Fruit fly (Drosophila melanogaster) whole organism, embryonic: ENCODE results near the gene CG7149.

ENCODE experiments used
- Antp ChIP-seq: fragments of 200-800 bp; sonication (Bioruptor generic); optimal IDR thresholded peaks from 3 replicates; lab custom pipeline; 2016; ENCODE audit warnings: missing biosample characterization, missing genetic modification characterization
- Atf-2 ChIP-seq: fragments of 200-800 bp; sonication (Bioruptor generic); optimal IDR thresholded peaks from 2 replicates; lab custom pipeline; 2016; ENCODE audit warnings: missing biosample characterization, missing genetic modification characterization
- CG10147 ChIP-seq: fragments of 200-800 bp; sonication (Bioruptor generic); optimal IDR thresholded peaks from 2 replicates; lab custom pipeline; 2019; ENCODE audit warnings: missing biosample characterization, mild to moderate bottlenecking, missing genetic modification characterization, moderate library complexity
- CG10565 ChIP-seq: fragments of 200-800 bp; sonication (Bioruptor generic); optimal IDR thresholded peaks from 3 replicates; lab custom pipeline; 2016; ENCODE audit warnings: missing biosample characterization, mild to moderate bottlenecking, missing genetic modification characterization
- CG10959 ChIP-seq: fragments of 200-800 bp; sonication (Bioruptor generic); IDR thresholded peaks from 2 replicates; pipeline ENCODE4 v1.3.6; 2022; ENCODE audit warnings: missing biosample characterization, missing genetic modification characterization
- CG11695 ChIP-seq: fragments of 200-800 bp; sonication (Bioruptor generic); IDR thresholded peaks from 3 replicates; pipeline ENCODE4 v1.3.6; 2022; ENCODE audit warnings: missing biosample characterization, missing genetic modification characterization
- CG17829 ChIP-seq: fragments of 200-800 bp; optimal IDR thresholded peaks from 2 replicates; lab custom pipeline; 2019; ENCODE audit warnings: missing biosample characterization, mild to moderate bottlenecking, missing genetic modification characterization, moderate library complexity
- CG2678 ChIP-seq: fragments of 200-800 bp; sonication (Bioruptor generic); optimal IDR thresholded peaks from 3 replicates; lab custom pipeline; 2019; ENCODE audit warnings: missing biosample characterization, mild to moderate bottlenecking, missing genetic modification characterization, moderate library complexity
- CG30020 ChIP-seq: fragments of 200-800 bp; optimal IDR thresholded peaks from 2 replicates; lab custom pipeline; 2019; ENCODE audit warnings: missing biosample characterization, mild to moderate bottlenecking, missing genetic modification characterization, moderate library complexity
- CG30403 ChIP-seq: fragments of 200-800 bp; sonication (Bioruptor generic); optimal IDR thresholded peaks from 3 replicates; lab custom pipeline; 2016; ENCODE audit warnings: missing biosample characterization, missing genetic modification characterization
- CG31388 ChIP-seq: fragments of 200-800 bp; sonication (Bioruptor generic); optimal IDR thresholded peaks from 2 replicates; lab custom pipeline; 2016; ENCODE audit warnings: missing biosample characterization, missing genetic modification characterization
- CG3163 ChIP-seq: fragments of 200-800 bp; sonication (Bioruptor generic); optimal IDR thresholded peaks from 3 replicates; lab custom pipeline; 2016; ENCODE audit warnings: missing biosample characterization, missing genetic modification characterization
- CG32772 ChIP-seq: fragments of 200-800 bp; sonication (Bioruptor generic); IDR thresholded peaks from 2 replicates; pipeline ENCODE4 v1.3.6; 2022; ENCODE audit warnings: missing biosample characterization, missing genetic modification characterization
- CG4404 ChIP-seq: fragments of 200-800 bp; sonication (Bioruptor generic); IDR thresholded peaks from 2 replicates; pipeline ENCODE4 v1.3.6; 2022; ENCODE audit warnings: missing biosample characterization, missing genetic modification characterization
- CG5180 ChIP-seq: fragments of 200-800 bp; sonication (Bioruptor generic); optimal IDR thresholded peaks from 3 replicates; lab custom pipeline; 2017; ENCODE audit warnings: missing biosample characterization, missing genetic modification characterization, mild to moderate bottlenecking, moderate library complexity, missing genetic modification reagents
- CG7372 ChIP-seq: fragments of 200-800 bp; sonication (Bioruptor generic); IDR thresholded peaks from 2 replicates; pipeline ENCODE4 v1.3.6; 2022; ENCODE audit warnings: missing biosample characterization, missing genetic modification characterization
- CG9876 ChIP-seq: fragments of 200-800 bp; sonication (Bioruptor generic); optimal IDR thresholded peaks from 2 replicates; lab custom pipeline; 2016; ENCODE audit warnings: missing biosample characterization, missing genetic modification characterization
- Ets97D ChIP-seq: fragments of 200-800 bp; sonication (Bioruptor generic); optimal IDR thresholded peaks from 3 replicates; lab custom pipeline; 2016; ENCODE audit warnings: missing biosample characterization, missing genetic modification characterization
- Gsc ChIP-seq: fragments of 200-800 bp; sonication (Bioruptor generic); IDR thresholded peaks from 2 replicates; pipeline ENCODE4 v1.3.6; 2022; ENCODE audit warnings: missing biosample characterization, missing genetic modification characterization
- H15 ChIP-seq: fragments of 200-800 bp; sonication (Bioruptor generic); IDR thresholded peaks from 3 replicates; pipeline ENCODE4 v1.3.6; 2022; ENCODE audit warnings: missing biosample characterization, missing genetic modification characterization
- Hmr ChIP-seq: fragments of 200-800 bp; sonication (Bioruptor generic); optimal IDR thresholded peaks from 3 replicates; lab custom pipeline; 2017; ENCODE audit warnings: mild to moderate bottlenecking, missing biosample characterization, missing genetic modification reagents, missing genetic modification characterization
- Hr78 ChIP-seq, 2 experiments: fragments of 200-800 bp in 1 of 2; fragments of >200 bp in 1 of 2; sonication (Bioruptor generic) in 1 of 2; optimal IDR thresholded peaks; 2 replicates each; lab custom pipeline; 2017 to 2019; ENCODE audit warnings: missing biosample characterization in 2 of 2, missing genetic modification characterization in 2 of 2, mild to moderate bottlenecking in 1 of 2, moderate library complexity in 1 of 2
- Lim3 ChIP-seq: fragments of 200-800 bp; sonication (Bioruptor generic); IDR thresholded peaks from 2 replicates; pipeline ENCODE4 v1.3.6; 2022; ENCODE audit warnings: missing biosample characterization, missing genetic modification characterization
- Max ChIP-seq: fragments of 200-800 bp; sonication (Bioruptor generic); optimal IDR thresholded peaks from 2 replicates; lab custom pipeline; 2016; ENCODE audit warnings: missing biosample characterization, mild to moderate bottlenecking, missing genetic modification characterization
- Ptx1 ChIP-seq: fragments of 200-800 bp; sonication (Bioruptor generic); IDR thresholded peaks from 2 replicates; pipeline ENCODE4 v1.3.6; 2022; ENCODE audit warnings: missing biosample characterization, missing genetic modification characterization
- Sry-β ChIP-seq: fragments of 200-800 bp; sonication (Bioruptor generic); optimal IDR thresholded peaks from 2 replicates; lab custom pipeline; 2018; ENCODE audit warnings: missing biosample characterization, mild to moderate bottlenecking, missing genetic modification characterization, moderate library complexity
- Trl ChIP-seq, 3 experiments: fragments of >200 bp in 2 of 3; fragments of 200-800 bp in 1 of 3; sonication (Bioruptor generic) in 1 of 3; optimal IDR thresholded peaks; 2 replicates in 1 of 3; 3 replicates in 2 of 3; lab custom pipeline; 2016 to 2017; ENCODE audit warnings: missing biosample characterization in 1 of 3, missing genetic modification characterization in 1 of 3
- bigmax ChIP-seq: fragments of 200-800 bp; sonication (Bioruptor generic); optimal IDR thresholded peaks from 2 replicates; lab custom pipeline; 2018; ENCODE audit warnings: missing biosample characterization, mild to moderate bottlenecking, missing genetic modification characterization
- br ChIP-seq: fragments of >200 bp; optimal IDR thresholded peaks from 2 replicates; lab custom pipeline; 2017
- cad ChIP-seq: fragments of >200 bp; optimal IDR thresholded peaks from 2 replicates; lab custom pipeline; 2017; ENCODE audit warnings: missing biosample characterization, missing genetic modification characterization
- dan ChIP-seq: fragments of 200-800 bp; sonication (Bioruptor generic); IDR thresholded peaks from 2 replicates; pipeline ENCODE4 v1.3.6; 2022; ENCODE audit warnings: missing biosample characterization, missing genetic modification characterization
- dmrt99B ChIP-seq: fragments of 200-800 bp; sonication (Bioruptor generic); optimal IDR thresholded peaks from 2 replicates; lab custom pipeline; 2018; ENCODE audit warnings: missing biosample characterization, mild to moderate bottlenecking, missing genetic modification characterization, moderate library complexity
- fd102C ChIP-seq: fragments of 200-800 bp; sonication (Bioruptor generic); optimal IDR thresholded peaks from 2 replicates; lab custom pipeline; 2018; ENCODE audit warnings: missing biosample characterization, mild to moderate bottlenecking, missing genetic modification characterization, moderate library complexity
- fd96Cb ChIP-seq: fragments of 200-800 bp; sonication (Bioruptor generic); optimal IDR thresholded peaks from 2 replicates; lab custom pipeline; 2018; ENCODE audit warnings: missing biosample characterization, mild to moderate bottlenecking, missing genetic modification characterization, moderate library complexity
- grn ChIP-seq: fragments of 200-800 bp; sonication (Bioruptor generic); optimal IDR thresholded peaks from 3 replicates; lab custom pipeline; 2017; ENCODE audit warnings: missing biosample characterization, missing genetic modification characterization
- lilli ChIP-seq: fragments of 200-800 bp; sonication (Bioruptor generic); optimal IDR thresholded peaks from 3 replicates; lab custom pipeline; 2016; ENCODE audit warnings: missing biosample characterization, missing genetic modification characterization
- mld ChIP-seq: fragments of 200-800 bp; sonication (Bioruptor generic); IDR thresholded peaks from 3 replicates; pipeline ENCODE4 v1.3.6; 2022; ENCODE audit warnings: missing biosample characterization, missing genetic modification characterization; ENCODE audit not compliant: partially characterized antibody
- pros ChIP-seq: fragments of 200-800 bp; sonication (Bioruptor generic); optimal IDR thresholded peaks from 3 replicates; lab custom pipeline; 2019; ENCODE audit warnings: missing biosample characterization, mild to moderate bottlenecking, missing genetic modification characterization, moderate library complexity
- pzg ChIP-seq: fragments of 200-800 bp; sonication (Bioruptor generic); optimal IDR thresholded peaks from 3 replicates; lab custom pipeline; 2018; ENCODE audit warnings: missing biosample characterization, mild to moderate bottlenecking, missing genetic modification characterization, moderate library complexity
- ro ChIP-seq: fragments of 200-800 bp; sonication (Bioruptor generic); IDR thresholded peaks from 2 replicates; pipeline ENCODE4 v1.3.6; 2022; ENCODE audit warnings: missing biosample characterization, missing genetic modification characterization
- seq ChIP-seq: fragments of 200-800 bp; sonication (Bioruptor generic); IDR thresholded peaks from 2 replicates; pipeline ENCODE4 v1.3.6; 2022; ENCODE audit warnings: missing biosample characterization, missing genetic modification characterization
- shn ChIP-seq: fragments of 200-800 bp; sonication (Bioruptor generic); optimal IDR thresholded peaks from 3 replicates; lab custom pipeline; 2016; ENCODE audit warnings: missing biosample characterization, missing genetic modification characterization
- sisA ChIP-seq: fragments of 200-800 bp; sonication (Bioruptor generic); IDR thresholded peaks from 2 replicates; pipeline ENCODE4 v1.3.6; 2022; ENCODE audit warnings: missing biosample characterization, missing genetic modification characterization
- slou ChIP-seq: fragments of 200-800 bp; sonication (Bioruptor generic); optimal IDR thresholded peaks from 3 replicates; lab custom pipeline; 2016; ENCODE audit warnings: missing biosample characterization, missing genetic modification characterization
- tup ChIP-seq: fragments of 200-800 bp; sonication (Bioruptor generic); optimal IDR thresholded peaks from 2 replicates; lab custom pipeline; 2016; ENCODE audit warnings: missing biosample characterization, mild to moderate bottlenecking, missing genetic modification characterization, moderate library complexity
- unc-4 ChIP-seq: fragments of 200-800 bp; sonication (Bioruptor generic); IDR thresholded peaks from 2 replicates; pipeline ENCODE4 v1.3.6; 2022; ENCODE audit warnings: missing biosample characterization, missing genetic modification characterization; ENCODE audit not compliant: partially characterized antibody
- vfl ChIP-seq: fragments of 200-800 bp; sonication (Bioruptor generic); optimal IDR thresholded peaks from 2 replicates; lab custom pipeline; 2016; ENCODE audit warnings: missing biosample characterization, missing genetic modification characterization
- wor ChIP-seq: fragments of 200-800 bp; sonication (Bioruptor generic); IDR thresholded peaks from 2 replicates; pipeline ENCODE4 v1.3.6; 2022; ENCODE audit warnings: missing biosample characterization, missing genetic modification characterization

Gene CG7149

DNA sequence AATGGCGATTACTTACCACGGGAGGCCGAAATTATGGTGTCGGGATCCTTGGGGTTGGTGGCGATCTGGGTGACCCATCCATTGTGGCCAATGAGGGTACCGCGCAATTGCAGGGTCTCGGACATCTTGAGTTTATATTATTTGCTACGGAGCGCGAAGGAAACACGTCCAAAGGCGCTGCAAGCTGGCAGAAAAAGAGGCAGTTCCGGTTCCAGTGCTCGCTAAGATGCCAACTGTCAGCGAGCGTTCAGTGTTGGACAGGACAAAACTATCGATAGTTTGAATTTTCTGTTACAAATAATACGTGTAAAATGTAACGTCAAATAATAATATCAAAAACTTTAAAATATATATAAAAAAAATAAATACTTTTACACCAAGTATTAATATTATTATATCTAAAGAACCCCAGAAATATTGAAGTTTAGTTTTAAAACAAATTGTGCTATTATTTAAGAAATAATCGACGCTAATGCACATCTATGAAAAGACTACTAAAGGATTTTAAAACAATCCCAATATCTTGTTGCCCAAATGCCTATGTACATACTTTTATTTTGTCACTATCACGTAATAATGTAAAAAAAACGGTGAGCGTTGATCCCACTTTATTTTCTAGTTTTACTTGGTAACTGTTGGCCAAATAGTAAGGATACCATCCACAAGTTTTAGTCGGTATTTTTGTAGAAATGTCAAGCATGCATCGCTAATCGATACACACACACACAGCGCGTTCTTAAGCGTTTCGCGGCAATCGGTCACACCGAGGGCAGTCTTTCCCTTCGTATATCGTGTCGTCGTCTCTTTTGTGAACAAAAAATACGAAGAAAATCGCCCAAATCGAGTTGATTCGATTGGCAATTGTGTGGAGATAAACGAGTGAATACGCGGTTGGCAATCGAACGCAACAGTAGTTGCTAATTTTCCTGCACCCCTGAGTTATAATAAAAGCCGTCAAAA, 37.0 kb upstream of the CG7149 start, which contains the start of the genes Rack1 and mts (continued):
- TF ChIP-seq CG10565 (GFP tag; lab: Kevin White, UChicago): no peak
- no peak for TF ChIP-seq Trl (optimal IDR thresholded peaks at IDR 0.05; lab: Kevin White, UChicago)
- peak; percentile 80 for TF ChIP-seq Trl (GFP tag; optimal IDR thresholded peaks at IDR 0.05; lab: Kevin White, UChicago)
- peak; percentile 81 for TF ChIP-seq slou
- TF ChIP-seq Ets97D (GFP tag; lab: Kevin White, UChicago): peak; percentile 99
- TF ChIP-seq CG9876: peak; percentile 70
- peak; percentile 58; the same call in 2 of the 3 replicates for TF ChIP-seq CG11695
- TF ChIP-seq CG5180 (GFP tag; lab: Kevin White, UChicago): peak; percentile 73
- no peak for TF ChIP-seq Lim3 (GFP tag; lab: Robert Waterston, UW)
- TF ChIP-seq CG32772 (GFP tag; lab: Robert Waterston, UW): peak; percentile 50; the same call in 1 of the 2 replicates
- peak; percentile 70 for TF ChIP-seq lilli (GFP tag; lab: Kevin White, UChicago)
- no peak for TF ChIP-seq dmrt99B (tag; lab: Kevin White, UChicago)
- peak; percentile 34 for TF ChIP-seq fd96Cb (tag; lab: Kevin White, UChicago)
- TF ChIP-seq H15 (GFP tag; lab: Robert Waterston, UW): peak; percentile 79
- peak; percentile 64 for TF ChIP-seq bigmax (GFP tag; lab: Kevin White, UChicago)
- TF ChIP-seq pzg (GFP tag; lab: Kevin White, UChicago): peak; percentile 82
- TF ChIP-seq shn (GFP tag; lab: Kevin White, UChicago): peak; percentile 72
- peak; percentile 72 for TF ChIP-seq CG17829
- peak; percentile 16 for TF ChIP-seq CG30020 (tag; lab: Kevin White, UChicago)
- TF ChIP-seq tup (GFP tag; lab: Kevin White, UChicago): peak; percentile 64
- TF ChIP-seq CG4404 (GFP tag; lab: Robert Waterston, UW): no peak
- peak; percentile 34 for TF ChIP-seq CG3163
- TF ChIP-seq pros (GFP tag; lab: Kevin White, UChicago): peak; percentile 32
- TF ChIP-seq ro (GFP tag; lab: Robert Waterston, UW): no peak
- TF ChIP-seq Max (GFP tag; lab: Kevin White, UChicago): peak; percentile 72
- no peak for TF ChIP-seq dan (GFP tag; lab: Robert Waterston, UW)
- peak; percentile 61 for TF ChIP-seq fd102C
- peak; percentile 72 for TF ChIP-seq seq
- no peak for TF ChIP-seq Hr78 (GFP tag; optimal IDR thresholded peaks at IDR 0.05; lab: Kevin White, UChicago)
- peak; percentile 66 for TF ChIP-seq Ptx1 (GFP tag; lab: Robert Waterston, UW)
- TF ChIP-seq vfl (GFP tag; lab: Kevin White, UChicago): peak; percentile 82
- 0 out of 3 replicates have a peak, but pooled peaks have one; percentile 13 for TF ChIP-seq mld (GFP tag; lab: Robert Waterston, UW)
- no peak for TF ChIP-seq Gsc (GFP tag; lab: Robert Waterston, UW)
- peak; percentile 61; the same call in 1 of the 2 replicates for TF ChIP-seq CG7372 (GFP tag; lab: Robert Waterston, UW)
- peak; percentile 7 for TF ChIP-seq CG31388 (GFP tag; lab: Kevin White, UChicago)
- TF ChIP-seq grn: peak; percentile 29
- peak; percentile 74 for TF ChIP-seq CG2678 (tag; lab: Kevin White, UChicago)
- TF ChIP-seq sisA (GFP tag; lab: Robert Waterston, UW): peak; percentile 48; the same call in 1 of the 2 replicates
- TF ChIP-seq Sry-β (GFP tag; lab: Kevin White, UChicago): peak; percentile 40
- TF ChIP-seq unc-4: peak; percentile 53
- TF ChIP-seq br: no peak
- peak; percentile 71 for TF ChIP-seq CG10959 (GFP tag; lab: Robert Waterston, UW)
- TF ChIP-seq Atf-2 (GFP tag; lab: Kevin White, UChicago): peak; percentile 46
- peak; percentile 48 for TF ChIP-seq wor
- no peak for TF ChIP-seq cad
- TF ChIP-seq Hmr (GFP tag; lab: Kevin White, UChicago): peak; percentile 94
- peak; percentile 60 for TF ChIP-seq CG10147 (GFP tag; lab: Kevin White, UChicago)
- peak; percentile 60 for TF ChIP-seq CG30403 (GFP tag; lab: Kevin White, UChicago)
- TF ChIP-seq Antp (GFP tag; lab: Kevin White, UChicago): peak; percentile 40
